Worm (Caenorhabditis elegans) whole organism, L2 larva: ENCODE results near the gene sru-21.

Experiments
- F13H6.1 ChIP-seq: sonication (generic microtip); optimal IDR thresholded peaks from 2 replicates; lab custom pipeline; 2016; ENCODE audit warnings: missing genetic modification characterization, missing compliant biosample characterization
- ZK546.5 ChIP-seq: sonication (generic microtip); optimal IDR thresholded peaks from 2 replicates; lab custom pipeline; 2017; ENCODE audit warnings: missing biosample characterization, missing genetic modification characterization
- blmp-1 ChIP-seq: sonication (generic microtip); optimal IDR thresholded peaks from 2 replicates; lab custom pipeline; 2017; ENCODE audit warnings: missing genetic modification characterization, mild to moderate bottlenecking, missing compliant biosample characterization, antibody characterized with exemption, moderate library complexity; ENCODE audit not compliant: insufficient read depth
- ceh-82 ChIP-seq: fragments of 150-350 bp; optimal IDR thresholded peaks from 2 replicates; lab custom pipeline; 2014; ENCODE audit warnings: missing biosample characterization, missing genetic modification characterization
- egl-27 ChIP-seq: sonication (generic microtip); optimal IDR thresholded peaks from 3 replicates; lab custom pipeline; 2017; ENCODE audit warnings: missing biosample characterization, missing genetic modification reagents, missing genetic modification characterization
- lin-11 ChIP-seq: fragments of 150-350 bp; sonication (generic microtip); optimal IDR thresholded peaks from 2 replicates; lab custom pipeline; 2014; ENCODE audit warnings: missing biosample characterization, missing genetic modification characterization, inconsistent platforms, mixed read lengths
- lin-39 ChIP-seq: fragments of 150-350 bp; optimal IDR thresholded peaks from 2 replicates; lab custom pipeline; 2014; ENCODE audit warnings: missing biosample characterization, missing genetic modification reagents, missing genetic modification characterization
- nhr-10 ChIP-seq: sonication (generic microtip); optimal IDR thresholded peaks from 2 replicates; lab custom pipeline; 2017; ENCODE audit warnings: missing biosample characterization, missing genetic modification characterization
- nhr-11 ChIP-seq: fragments of 150-350 bp; optimal IDR thresholded peaks from 2 replicates; lab custom pipeline; 2014; ENCODE audit warnings: missing biosample characterization, missing genetic modification characterization
- nhr-21 ChIP-seq: fragments of 150-350 bp; optimal IDR thresholded peaks from 2 replicates; lab custom pipeline; 2014; ENCODE audit warnings: missing biosample characterization, missing genetic modification characterization
- nhr-237 ChIP-seq: fragments of 150-350 bp; optimal IDR thresholded peaks from 2 replicates; lab custom pipeline; 2014; ENCODE audit warnings: missing biosample characterization, missing genetic modification characterization
- unc-62 ChIP-seq: fragments of 150-350 bp; optimal IDR thresholded peaks from 2 replicates; lab custom pipeline; 2014; ENCODE audit warnings: missing biosample characterization, missing genetic modification reagents, missing genetic modification characterization
- zag-1 ChIP-seq: fragments of 150-350 bp; optimal IDR thresholded peaks from 2 replicates; lab custom pipeline; 2014; ENCODE audit warnings: missing biosample characterization, missing genetic modification characterization
- ztf-11 ChIP-seq: sonication (generic microtip); optimal IDR thresholded peaks from 2 replicates; lab custom pipeline; 2017; ENCODE audit warnings: missing biosample characterization, missing genetic modification characterization

ce11 chrIV:13582909-13583308 is 43.7 kb upstream of the sru-21 start, which contains the start of gene sru-12:
- no peak for TF ChIP-seq zag-1 (tag; lab: Kevin White, UChicago)
- no peak for TF ChIP-seq ZK546.5
- TF ChIP-seq unc-62 (GFP tag; lab: Kevin White, UChicago) = no peak
- no peak for TF ChIP-seq lin-39 (tag; lab: Kevin White, UChicago)
- TF ChIP-seq nhr-237 (tag; lab: Kevin White, UChicago) = no peak
- no peak for TF ChIP-seq lin-11 (tag; lab: Kevin White, UChicago)
- TF ChIP-seq nhr-10 (tag; lab: Kevin White, UChicago) = no peak
- no peak for TF ChIP-seq nhr-11 (tag; lab: Kevin White, UChicago)
- TF ChIP-seq egl-27 = no peak
- TF ChIP-seq blmp-1 (tag; lab: Kevin White, UChicago) = no peak
- TF ChIP-seq ceh-82 (tag; lab: Kevin White, UChicago) = no peak
- TF ChIP-seq F13H6.1 = no peak
- no peak for TF ChIP-seq ztf-11
- no peak for TF ChIP-seq nhr-21 (tag; lab: Kevin White, UChicago)
